Fruit fly (Drosophila melanogaster) whole organism, embryonic: ENCODE measurements around the gene Ccp84Ad.

Experiments used
- CG42726 ChIP-seq: fragments of 200-800 bp; sonication (Bioruptor generic); IDR thresholded peaks from 2 replicates; pipeline ENCODE4 v1.3.6; 2022; ENCODE audit warnings: missing biosample characterization, missing genetic modification characterization; ENCODE audit not compliant: partially characterized antibody
- CG8281 ChIP-seq: fragments of 200-800 bp; sonication (Bioruptor generic); optimal IDR thresholded peaks from 2 replicates; lab custom pipeline; 2018; ENCODE audit warnings: missing biosample characterization, mild to moderate bottlenecking, missing genetic modification characterization, moderate library complexity
- CG8478 ChIP-seq: fragments of >200 bp; optimal IDR thresholded peaks from 2 replicates; lab custom pipeline; 2018
- Lim3 ChIP-seq: fragments of 200-800 bp; sonication (Bioruptor generic); IDR thresholded peaks from 2 replicates; pipeline ENCODE4 v1.3.6; 2022; ENCODE audit warnings: missing biosample characterization, missing genetic modification characterization
- Xrp1 ChIP-seq: fragments of 200-800 bp; sonication (Bioruptor generic); IDR thresholded peaks from 2 replicates; pipeline ENCODE4 v1.3.6; 2022; ENCODE audit warnings: missing biosample characterization, missing genetic modification characterization
- dan ChIP-seq: fragments of 200-800 bp; sonication (Bioruptor generic); IDR thresholded peaks from 2 replicates; pipeline ENCODE4 v1.3.6; 2022; ENCODE audit warnings: missing biosample characterization, missing genetic modification characterization

DNA sequence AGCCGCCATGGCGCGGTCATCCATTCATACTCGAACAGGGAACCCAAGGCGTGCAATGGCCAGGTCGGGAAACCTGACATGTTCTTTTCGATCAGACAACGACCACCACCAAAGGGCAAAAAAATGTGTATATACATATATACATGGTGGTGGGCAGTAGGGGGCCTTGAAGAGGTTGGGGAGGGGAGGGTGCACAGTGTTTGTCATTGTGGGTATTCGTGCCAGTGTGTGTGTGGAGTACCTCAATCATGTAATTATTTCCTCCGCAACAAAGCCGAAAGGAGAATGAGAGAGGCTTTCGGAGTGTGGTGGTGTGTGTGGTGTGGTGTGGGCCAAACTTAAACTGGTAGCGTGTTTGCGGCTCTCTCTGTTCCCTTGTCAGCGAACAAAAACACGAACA lies 33.6 kb downstream of the Ccp84Ad start:
- TF ChIP-seq CG42726 (GFP tag; lab: Robert Waterston, UW): no peak
- TF ChIP-seq CG8478: no peak
- TF ChIP-seq Xrp1 (GFP tag; lab: Robert Waterston, UW): no peak
- no peak for TF ChIP-seq CG8281
- no peak for TF ChIP-seq dan (GFP tag; lab: Robert Waterston, UW)
- TF ChIP-seq Lim3: no peak
